Fruit fly (Drosophila melanogaster) whole organism, embryonic: Measurements from ENCODE around the gene Wwox.
A peak's percentile ranks its signal among the peaks of the same experiment; 100 is the strongest.

Experiments used
- Blimp-1 ChIP-seq: fragments of 200-800 bp; sonication (Bioruptor generic); optimal IDR thresholded peaks from 3 replicates; lab custom pipeline; 2018; ENCODE audit warnings: missing biosample characterization, missing genetic modification characterization, mild to moderate bottlenecking, moderate library complexity, missing genetic modification reagents
- CG10321 ChIP-seq: fragments of 200-800 bp; sonication (Bioruptor generic); IDR thresholded peaks from 2 replicates; pipeline ENCODE4 v1.3.6; 2022; ENCODE audit warnings: missing biosample characterization, missing genetic modification characterization
- CG10543 ChIP-seq: fragments of 200-800 bp; sonication (Bioruptor generic); optimal IDR thresholded peaks from 3 replicates; lab custom pipeline; 2017; ENCODE audit warnings: missing biosample characterization, mild to moderate bottlenecking, missing genetic modification characterization, moderate library complexity
- CG11398 ChIP-seq: fragments of 200-800 bp; sonication (Bioruptor generic); optimal IDR thresholded peaks from 2 replicates; lab custom pipeline; 2016; ENCODE audit warnings: missing biosample characterization, missing genetic modification characterization
- CG14860 ChIP-seq: fragments of 200-800 bp; sonication (Bioruptor generic); IDR thresholded peaks from 3 replicates; pipeline ENCODE4 v1.3.6; 2022; ENCODE audit warnings: missing biosample characterization, missing genetic modification characterization; ENCODE audit not compliant: partially characterized antibody
- CG15514 ChIP-seq: fragments of 200-800 bp; sonication (Bioruptor generic); optimal IDR thresholded peaks from 3 replicates; lab custom pipeline; 2017; ENCODE audit warnings: missing biosample characterization, missing genetic modification characterization, mild to moderate bottlenecking, moderate library complexity, missing genetic modification reagents
- CG16779 ChIP-seq: fragments of 200-800 bp; sonication (Bioruptor generic); IDR thresholded peaks from 2 replicates; pipeline ENCODE4 v1.3.6; 2022; ENCODE audit warnings: missing biosample characterization, missing genetic modification characterization
- CG16813 ChIP-seq: fragments of 200-800 bp; sonication (Bioruptor generic); IDR thresholded peaks from 3 replicates; pipeline ENCODE4 v1.3.6; 2022; ENCODE audit warnings: missing biosample characterization, missing genetic modification characterization; ENCODE audit not compliant: partially characterized antibody
- CG17361 ChIP-seq: fragments of 200-800 bp; sonication (Bioruptor generic); IDR thresholded peaks from 3 replicates; pipeline ENCODE4 v1.3.6; 2022; ENCODE audit warnings: missing biosample characterization, missing genetic modification characterization
- CG18476 ChIP-seq: fragments of 200-800 bp; sonication (Bioruptor generic); optimal IDR thresholded peaks from 2 replicates; lab custom pipeline; 2016; ENCODE audit warnings: missing biosample characterization, mild to moderate bottlenecking, missing genetic modification characterization
- CG2120 ChIP-seq: fragments of 200-800 bp; sonication (Bioruptor generic); optimal IDR thresholded peaks from 3 replicates; lab custom pipeline; 2016; ENCODE audit warnings: missing biosample characterization, missing genetic modification characterization
- CG2199 ChIP-seq: fragments of 200-800 bp; sonication (Bioruptor generic); IDR thresholded peaks from 3 replicates; pipeline ENCODE4 v1.3.6; 2022; ENCODE audit warnings: missing biosample characterization, missing genetic modification characterization
- CG30020 ChIP-seq: fragments of 200-800 bp; optimal IDR thresholded peaks from 2 replicates; lab custom pipeline; 2019; ENCODE audit warnings: missing biosample characterization, mild to moderate bottlenecking, missing genetic modification characterization, moderate library complexity
- CG30403 ChIP-seq: fragments of 200-800 bp; sonication (Bioruptor generic); optimal IDR thresholded peaks from 3 replicates; lab custom pipeline; 2016; ENCODE audit warnings: missing biosample characterization, missing genetic modification characterization
- CG31365 ChIP-seq: fragments of 200-800 bp; sonication (Bioruptor generic); optimal IDR thresholded peaks from 2 replicates; lab custom pipeline; 2018; ENCODE audit warnings: missing biosample characterization, mild to moderate bottlenecking, missing genetic modification characterization
- CG32532 ChIP-seq: fragments of 200-800 bp; sonication (Bioruptor generic); IDR thresholded peaks from 2 replicates; pipeline ENCODE4 v1.3.6; 2022; ENCODE audit warnings: missing biosample characterization, missing genetic modification characterization
- CG34422 ChIP-seq: fragments of 200-800 bp; sonication (Bioruptor generic); IDR thresholded peaks from 3 replicates; pipeline ENCODE4 v1.3.6; 2022; ENCODE audit warnings: missing biosample characterization, missing genetic modification characterization
- CG43689 ChIP-seq: fragments of 200-800 bp; sonication (Bioruptor generic); IDR thresholded peaks from 2 replicates; pipeline ENCODE4 v1.3.6; 2022; ENCODE audit warnings: missing biosample characterization, missing genetic modification characterization
- CG6689 ChIP-seq: fragments of 200-800 bp; sonication (Bioruptor generic); IDR thresholded peaks from 2 replicates; pipeline ENCODE4 v1.3.6; 2022; ENCODE audit warnings: missing biosample characterization, missing genetic modification characterization
- CG7963 ChIP-seq: fragments of 200-800 bp; sonication (Bioruptor generic); IDR thresholded peaks from 3 replicates; pipeline ENCODE4 v1.3.6; 2022; ENCODE audit warnings: missing biosample characterization, missing genetic modification characterization; ENCODE audit not compliant: partially characterized antibody
- CG9437 ChIP-seq: fragments of 200-800 bp; sonication (Bioruptor generic); optimal IDR thresholded peaks from 2 replicates; lab custom pipeline; 2018; ENCODE audit warnings: missing biosample characterization, mild to moderate bottlenecking, missing genetic modification characterization
- CG9932 ChIP-seq: fragments of 200-800 bp; sonication (Bioruptor generic); IDR thresholded peaks from 2 replicates; pipeline ENCODE4 v1.3.6; 2022; ENCODE audit warnings: missing biosample characterization, missing genetic modification characterization
- E2f1 ChIP-seq: fragments of 200-800 bp; sonication (Bioruptor generic); IDR thresholded peaks from 2 replicates; pipeline ENCODE4 v1.3.6; 2022; ENCODE audit warnings: missing biosample characterization, missing genetic modification characterization
- E2f2 ChIP-seq: fragments of 200-800 bp; sonication (Bioruptor generic); IDR thresholded peaks from 2 replicates; pipeline ENCODE4 v1.3.6; 2022; ENCODE audit warnings: missing biosample characterization, missing genetic modification characterization
- HHEX ChIP-seq: fragments of 200-800 bp; sonication (Bioruptor generic); optimal IDR thresholded peaks from 3 replicates; lab custom pipeline; 2017; ENCODE audit warnings: missing biosample characterization, mild to moderate bottlenecking, missing genetic modification characterization, missing genetic modification reagents
- HmgZ ChIP-seq: fragments of 200-800 bp; sonication (Bioruptor generic); optimal IDR thresholded peaks from 2 replicates; lab custom pipeline; 2018; ENCODE audit warnings: missing biosample characterization, mild to moderate bottlenecking, missing genetic modification characterization
- Hmx ChIP-seq: fragments of 200-800 bp; sonication (Bioruptor generic); optimal IDR thresholded peaks from 2 replicates; lab custom pipeline; 2016; ENCODE audit warnings: missing biosample characterization, missing genetic modification characterization
- Hr51 ChIP-seq, 2 experiments: fragments of 200-800 bp; sonication (Bioruptor generic); optimal IDR thresholded peaks; 2 replicates in 1 of 2; 3 replicates in 1 of 2; lab custom pipeline; 2016 to 2018; ENCODE audit warnings: missing biosample characterization in 2 of 2, missing genetic modification characterization in 2 of 2, mild to moderate bottlenecking in 1 of 2, moderate library complexity in 1 of 2
- Lpt ChIP-seq: fragments of >200 bp; optimal IDR thresholded peaks from 2 replicates; lab custom pipeline; 2018; ENCODE audit warnings: missing biosample characterization, missing genetic modification characterization
- MBD-R2 ChIP-seq: fragments of 200-800 bp; sonication (Bioruptor generic); IDR thresholded peaks from 2 replicates; pipeline ENCODE4 v1.3.6; 2022; ENCODE audit warnings: missing biosample characterization, missing genetic modification characterization
- NfI ChIP-seq: fragments of 200-800 bp; sonication (Bioruptor generic); optimal IDR thresholded peaks from 3 replicates; lab custom pipeline; 2018; ENCODE audit warnings: missing biosample characterization, mild to moderate bottlenecking, missing genetic modification characterization, moderate library complexity
- Oli ChIP-seq: fragments of 200-800 bp; sonication (Bioruptor generic); optimal IDR thresholded peaks from 2 replicates; lab custom pipeline; 2018; ENCODE audit warnings: missing biosample characterization, mild to moderate bottlenecking, missing genetic modification characterization, moderate library complexity
- Rfx ChIP-seq: fragments of 200-800 bp; sonication (Bioruptor generic); IDR thresholded peaks from 2 replicates; pipeline ENCODE4 v1.3.6; 2022; ENCODE audit warnings: missing biosample characterization, missing genetic modification characterization
- Rx ChIP-seq: fragments of 200-800 bp; sonication (Bioruptor generic); IDR thresholded peaks from 2 replicates; pipeline ENCODE4 v1.3.6; 2022; ENCODE audit warnings: missing biosample characterization, missing genetic modification characterization
- Sry-δ ChIP-seq: fragments of 200-800 bp; sonication (Bioruptor generic); optimal IDR thresholded peaks from 2 replicates; lab custom pipeline; 2016; ENCODE audit warnings: missing biosample characterization, missing genetic modification characterization
- Stat92E ChIP-seq, 3 experiments: fragments of >200 bp in 2 of 3; fragments of 200-800 bp in 1 of 3; sonication (Bioruptor generic) in 1 of 3; optimal IDR thresholded peaks; 2 replicates each; lab custom pipeline; 2017 to 2019; ENCODE audit warnings: missing biosample characterization in 3 of 3, missing genetic modification characterization in 3 of 3, mild to moderate bottlenecking in 1 of 3, moderate library complexity in 1 of 3
- al ChIP-seq: fragments of 200-800 bp; sonication (Bioruptor generic); IDR thresholded peaks from 2 replicates; pipeline ENCODE4 v1.3.6; 2022; ENCODE audit warnings: missing biosample characterization, missing genetic modification characterization
- amos ChIP-seq: fragments of 200-800 bp; sonication (Bioruptor generic); IDR thresholded peaks from 2 replicates; pipeline ENCODE4 v1.3.6; 2022; ENCODE audit warnings: missing biosample characterization, missing genetic modification characterization; ENCODE audit not compliant: partially characterized antibody
- aop ChIP-seq: fragments of 200-800 bp; sonication (Bioruptor generic); IDR thresholded peaks from 2 replicates; pipeline ENCODE4 v1.3.6; 2022; ENCODE audit warnings: missing biosample characterization, missing genetic modification characterization
- ci ChIP-seq: fragments of 200-800 bp; sonication (Bioruptor generic); IDR thresholded peaks from 3 replicates; pipeline ENCODE4 v1.3.6; 2022; ENCODE audit warnings: missing biosample characterization, missing genetic modification characterization
- dan ChIP-seq: fragments of 200-800 bp; sonication (Bioruptor generic); IDR thresholded peaks from 2 replicates; pipeline ENCODE4 v1.3.6; 2022; ENCODE audit warnings: missing biosample characterization, missing genetic modification characterization
- danr ChIP-seq: fragments of 200-800 bp; sonication (Bioruptor generic); IDR thresholded peaks from 2 replicates; pipeline ENCODE4 v1.3.6; 2022; ENCODE audit warnings: missing biosample characterization, missing genetic modification characterization
- grau ChIP-seq: fragments of 200-800 bp; optimal IDR thresholded peaks from 3 replicates; lab custom pipeline; 2019; ENCODE audit warnings: missing biosample characterization, mild to moderate bottlenecking, missing genetic modification characterization, moderate library complexity
- her ChIP-seq: fragments of 200-800 bp; sonication (Bioruptor generic); optimal IDR thresholded peaks from 2 replicates; lab custom pipeline; 2016; ENCODE audit warnings: missing biosample characterization, missing genetic modification characterization
- klu ChIP-seq: fragments of 200-800 bp; sonication (Bioruptor generic); IDR thresholded peaks from 2 replicates; pipeline ENCODE4 v1.3.6; 2022; ENCODE audit warnings: missing biosample characterization, missing genetic modification characterization
- sr ChIP-seq: fragments of 200-800 bp; sonication (Bioruptor generic); IDR thresholded peaks from 3 replicates; pipeline ENCODE4 v1.3.6; 2022; ENCODE audit warnings: missing biosample characterization, missing genetic modification characterization
- ttk ChIP-seq: fragments of 200-800 bp; sonication (Bioruptor generic); IDR thresholded peaks from 2 replicates; pipeline ENCODE4 v2.1.2; 2022; ENCODE audit warnings: missing biosample characterization, missing genetic modification characterization
- zfh1 ChIP-seq: fragments of 200-800 bp; sonication (Bioruptor generic); IDR thresholded peaks from 3 replicates; pipeline ENCODE4 v1.3.6; 2022; ENCODE audit warnings: missing biosample characterization, missing genetic modification characterization

Gene Wwox

DNA sequence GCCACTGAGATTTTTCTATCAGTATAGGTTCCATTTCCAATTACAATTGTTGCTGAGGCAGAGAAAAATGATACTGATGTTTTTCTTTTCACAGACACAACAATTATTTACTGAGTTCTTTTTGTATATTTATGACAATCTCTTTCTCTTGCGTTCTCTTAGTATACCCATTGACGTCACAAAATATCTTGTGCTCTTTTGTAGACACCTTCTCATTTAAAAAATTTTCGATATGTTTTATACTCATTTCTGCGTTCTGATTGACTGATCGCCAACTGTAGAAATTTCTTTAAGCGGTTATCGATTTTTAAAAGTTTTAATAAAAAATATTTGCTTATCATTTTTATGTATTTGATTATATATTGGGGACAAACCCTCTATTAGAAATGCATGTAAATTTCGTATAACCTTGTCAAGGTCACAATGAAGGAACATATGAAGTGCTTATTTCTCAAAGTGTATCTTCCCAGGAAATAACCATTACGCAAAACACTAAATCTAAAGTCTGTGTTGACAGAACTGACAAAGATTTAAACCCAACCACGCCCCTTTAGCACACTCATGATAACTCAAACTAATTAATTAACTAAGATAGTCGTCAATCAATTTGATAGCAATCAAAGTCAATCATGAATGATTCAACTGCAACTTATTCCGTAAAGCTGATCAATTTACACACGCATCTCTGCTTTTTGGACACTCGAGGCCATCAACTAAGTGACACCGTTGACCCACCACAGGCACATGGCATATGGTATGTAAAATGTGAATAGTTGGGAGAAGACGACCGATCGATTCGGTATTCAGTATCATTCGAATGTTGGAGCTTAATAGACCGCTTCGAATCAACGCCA lies 6.7 kb upstream of the Wwox start, which contains the start of the genes Glyat and Tg (continued):
- TF ChIP-seq CG34422 (GFP tag; lab: Robert Waterston, UW) = 0 out of 3 replicates have a peak, but pooled peaks have one; percentile 33
- TF ChIP-seq Stat92E (GFP tag; optimal IDR thresholded peaks at IDR 0.05; lab: Kevin White, UChicago) = peak in 1 of 3 experiments; percentile 32
- peak; percentile 18 for TF ChIP-seq CG9437 (GFP tag; lab: Kevin White, UChicago)
- TF ChIP-seq Rfx (GFP tag; lab: Robert Waterston, UW) = peak; percentile 73
- TF ChIP-seq CG31365 (tag; lab: Kevin White, UChicago) = no peak
- no peak for TF ChIP-seq CG2199 (GFP tag; lab: Robert Waterston, UW)
- TF ChIP-seq Lpt (GFP tag; lab: Kevin White, UChicago) = no peak
- no peak for TF ChIP-seq CG15514
- TF ChIP-seq CG14860 (GFP tag; lab: Robert Waterston, UW) = 0 out of 3 replicates have a peak, but pooled peaks have one; percentile 27
- TF ChIP-seq Hr51 (GFP tag; optimal IDR thresholded peaks at IDR 0.05; lab: Kevin White, UChicago) = peak in 1 of 2 experiments; percentile 8
- peak; percentile 100 for TF ChIP-seq CG6689 (GFP tag; lab: Robert Waterston, UW)
- peak; percentile 64; the same call in 1 of the 2 replicates for TF ChIP-seq CG32532 (GFP tag; lab: Robert Waterston, UW)
- TF ChIP-seq CG43689 (GFP tag; lab: Robert Waterston, UW) = no peak
- TF ChIP-seq Hmx (GFP tag; lab: Kevin White, UChicago) = no peak
- TF ChIP-seq Oli (tag; lab: Kevin White, UChicago) = peak; percentile 4
- no peak for TF ChIP-seq klu (GFP tag; lab: Robert Waterston, UW)
- no peak for TF ChIP-seq aop (GFP tag; lab: Robert Waterston, UW)
- TF ChIP-seq CG30403 (GFP tag; lab: Kevin White, UChicago) = peak; percentile 20
- 0 out of 3 replicates have a peak, but pooled peaks have one; percentile 26 for TF ChIP-seq zfh1 (GFP tag; lab: Robert Waterston, UW)
- TF ChIP-seq al (GFP tag; lab: Robert Waterston, UW) = peak; percentile 52
- TF ChIP-seq NfI = peak; percentile 13
- TF ChIP-seq E2f2 = peak; percentile 92
- no peak; the same call in 1 of the 2 replicates for TF ChIP-seq amos
- TF ChIP-seq MBD-R2 = 0 out of 2 replicates have a peak, but pooled peaks have one; percentile 6
- TF ChIP-seq HHEX (GFP tag; lab: Kevin White, UChicago) = peak; percentile 1
- TF ChIP-seq HmgZ (tag; lab: Kevin White, UChicago) = peak; percentile 21
- peak; percentile 5; the same call in 1 of the 2 replicates for TF ChIP-seq ttk (GFP tag; lab: Robert Waterston, UW)
- TF ChIP-seq danr (GFP tag; lab: Robert Waterston, UW) = no peak
- TF ChIP-seq CG30020 = peak; percentile 2
- TF ChIP-seq CG10321 (GFP tag; lab: Robert Waterston, UW) = 0 out of 2 replicates have a peak, but pooled peaks have one; percentile 8
- peak; percentile 45 for TF ChIP-seq CG2120 (GFP tag; lab: Kevin White, UChicago)
- TF ChIP-seq her (GFP tag; lab: Kevin White, UChicago) = peak; percentile 99
- TF ChIP-seq E2f1 (GFP tag; lab: Robert Waterston, UW) = no peak
- 0 out of 3 replicates have a peak, but pooled peaks have one; percentile 43 for TF ChIP-seq CG7963
- peak; percentile 50; the same call in 2 of the 3 replicates for TF ChIP-seq CG16813 (GFP tag; lab: Robert Waterston, UW)
- no peak for TF ChIP-seq CG11398 (GFP tag; lab: Kevin White, UChicago)
- peak; percentile 41 for TF ChIP-seq grau
- TF ChIP-seq dan = no peak
- TF ChIP-seq CG9932 (GFP tag; lab: Robert Waterston, UW) = peak; percentile 50
- 0 out of 2 replicates have a peak, but pooled peaks have one; percentile 54 for TF ChIP-seq CG16779 (GFP tag; lab: Robert Waterston, UW)
- no peak for TF ChIP-seq sr
- peak; percentile 11 for TF ChIP-seq CG10543
- peak; percentile 50; the same call in 2 of the 3 replicates for TF ChIP-seq ci
- TF ChIP-seq Blimp-1 (GFP tag; lab: Kevin White, UChicago) = peak; percentile 1
- TF ChIP-seq CG18476 = peak; percentile 2
- no peak for TF ChIP-seq Rx (GFP tag; lab: Robert Waterston, UW)
- TF ChIP-seq CG17361 (GFP tag; lab: Robert Waterston, UW) = 0 out of 3 replicates have a peak, but pooled peaks have one; percentile 30
- TF ChIP-seq Sry-δ = peak; percentile 25
